Fruit fly (Drosophila melanogaster) whole organism, embryonic: ENCODE data around the gene Cpr30F.

Experiments used
- B-H2 ChIP-seq: fragments of 200-800 bp; sonication (Bioruptor generic); optimal IDR thresholded peaks from 2 replicates; lab custom pipeline; 2018; ENCODE audit warnings: missing biosample characterization, mild to moderate bottlenecking, missing genetic modification characterization
- CG10366 ChIP-seq: fragments of 200-800 bp; sonication (Bioruptor generic); IDR thresholded peaks from 2 replicates; pipeline ENCODE4 v1.3.6; 2022; ENCODE audit warnings: missing biosample characterization, missing genetic modification characterization
- CG10543 ChIP-seq: fragments of 200-800 bp; sonication (Bioruptor generic); optimal IDR thresholded peaks from 3 replicates; lab custom pipeline; 2017; ENCODE audit warnings: missing biosample characterization, mild to moderate bottlenecking, missing genetic modification characterization, moderate library complexity
- CG11560 ChIP-seq: fragments of 200-800 bp; sonication (Bioruptor generic); IDR thresholded peaks from 3 replicates; pipeline ENCODE4 v1.3.6; 2022; ENCODE audit warnings: missing biosample characterization, missing genetic modification characterization
- CG11695 ChIP-seq: fragments of 200-800 bp; sonication (Bioruptor generic); IDR thresholded peaks from 3 replicates; pipeline ENCODE4 v1.3.6; 2022; ENCODE audit warnings: missing biosample characterization, missing genetic modification characterization
- CG12769 ChIP-seq: fragments of 200-800 bp; sonication (Bioruptor generic); optimal IDR thresholded peaks from 2 replicates; lab custom pipeline; 2019; ENCODE audit warnings: missing biosample characterization, mild to moderate bottlenecking, missing genetic modification characterization, moderate library complexity
- CG13894 ChIP-seq: fragments of 200-800 bp; sonication (Bioruptor generic); optimal IDR thresholded peaks from 3 replicates; lab custom pipeline; 2018; ENCODE audit warnings: missing biosample characterization, mild to moderate bottlenecking, missing genetic modification characterization, moderate library complexity
- CG15479 ChIP-seq: fragments of 200-800 bp; sonication (Bioruptor generic); optimal IDR thresholded peaks from 3 replicates; lab custom pipeline; 2019; ENCODE audit warnings: missing biosample characterization, mild to moderate bottlenecking, missing genetic modification characterization, moderate library complexity
- CG15514 ChIP-seq: fragments of 200-800 bp; sonication (Bioruptor generic); optimal IDR thresholded peaks from 3 replicates; lab custom pipeline; 2017; ENCODE audit warnings: missing biosample characterization, missing genetic modification characterization, mild to moderate bottlenecking, moderate library complexity, missing genetic modification reagents
- CG18599 ChIP-seq: fragments of 200-800 bp; sonication (Bioruptor generic); optimal IDR thresholded peaks from 3 replicates; lab custom pipeline; 2017; ENCODE audit warnings: missing biosample characterization, missing genetic modification characterization, mild to moderate bottlenecking, moderate library complexity, missing genetic modification reagents
- CG32532 ChIP-seq: fragments of 200-800 bp; sonication (Bioruptor generic); IDR thresholded peaks from 2 replicates; pipeline ENCODE4 v1.3.6; 2022; ENCODE audit warnings: missing biosample characterization, missing genetic modification characterization
- CG34376 ChIP-seq: fragments of 200-800 bp; sonication (Bioruptor generic); optimal IDR thresholded peaks from 2 replicates; lab custom pipeline; 2018; ENCODE audit warnings: missing biosample characterization, mild to moderate bottlenecking, missing genetic modification characterization
- CG3995 ChIP-seq: fragments of 200-800 bp; sonication (Bioruptor generic); optimal IDR thresholded peaks from 3 replicates; lab custom pipeline; 2016; ENCODE audit warnings: missing biosample characterization, missing genetic modification characterization
- CG4617 ChIP-seq: fragments of 200-800 bp; sonication (Bioruptor generic); optimal IDR thresholded peaks from 3 replicates; lab custom pipeline; 2016; ENCODE audit warnings: missing biosample characterization, missing genetic modification characterization, borderline replicate concordance
- CG6175 ChIP-seq: fragments of 200-800 bp; sonication (Bioruptor generic); IDR thresholded peaks from 3 replicates; pipeline ENCODE4 v1.3.6; 2022; ENCODE audit warnings: missing biosample characterization, missing genetic modification characterization
- CG9932 ChIP-seq: fragments of 200-800 bp; sonication (Bioruptor generic); IDR thresholded peaks from 2 replicates; pipeline ENCODE4 v1.3.6; 2022; ENCODE audit warnings: missing biosample characterization, missing genetic modification characterization
- CrebB ChIP-seq: fragments of 200-800 bp; sonication (Bioruptor generic); optimal IDR thresholded peaks from 3 replicates; lab custom pipeline; 2018; ENCODE audit warnings: missing biosample characterization, mild to moderate bottlenecking, missing genetic modification characterization
- Dbx ChIP-seq: fragments of 200-800 bp; sonication (Bioruptor generic); IDR thresholded peaks from 3 replicates; pipeline ENCODE4 v1.3.6; 2022; ENCODE audit warnings: missing biosample characterization, missing genetic modification characterization
- Deaf1 ChIP-seq: fragments of 200-800 bp; optimal IDR thresholded peaks from 3 replicates; lab custom pipeline; 2019; ENCODE audit warnings: missing biosample characterization, mild to moderate bottlenecking, missing genetic modification characterization, moderate library complexity
- Dref ChIP-seq: fragments of 200-800 bp; sonication (Bioruptor generic); IDR thresholded peaks from 2 replicates; pipeline ENCODE4 v1.3.6; 2022; ENCODE audit warnings: missing biosample characterization, missing genetic modification characterization
- Drgx ChIP-seq: fragments of 200-800 bp; sonication (Bioruptor generic); IDR thresholded peaks from 2 replicates; pipeline ENCODE4 v1.3.6; 2022; ENCODE audit warnings: missing biosample characterization, missing genetic modification characterization
- Fer3 ChIP-seq: fragments of 200-800 bp; sonication (Bioruptor generic); optimal IDR thresholded peaks from 2 replicates; lab custom pipeline; 2018; ENCODE audit warnings: missing biosample characterization, mild to moderate bottlenecking, missing genetic modification characterization, moderate library complexity
- Gug ChIP-seq: fragments of 200-800 bp; sonication (Bioruptor generic); IDR thresholded peaks from 4 replicates; pipeline ENCODE4 v1.3.6; 2022; ENCODE audit warnings: missing biosample characterization, missing genetic modification characterization
- HmgZ ChIP-seq: fragments of 200-800 bp; sonication (Bioruptor generic); optimal IDR thresholded peaks from 2 replicates; lab custom pipeline; 2018; ENCODE audit warnings: missing biosample characterization, mild to moderate bottlenecking, missing genetic modification characterization
- Kr ChIP-seq: fragments of 200-800 bp; sonication (Bioruptor generic); optimal IDR thresholded peaks from 2 replicates; lab custom pipeline; 2017; ENCODE audit warnings: missing biosample characterization, mild to moderate bottlenecking, missing genetic modification characterization
- Mrtf ChIP-seq: fragments of 200-800 bp; sonication (Bioruptor generic); IDR thresholded peaks from 3 replicates; pipeline ENCODE4 v1.3.6; 2022; ENCODE audit warnings: missing biosample characterization, missing genetic modification characterization
- Opbp ChIP-seq: fragments of 200-800 bp; sonication (Bioruptor generic); IDR thresholded peaks from 3 replicates; pipeline ENCODE4 v1.3.6; 2022; ENCODE audit warnings: missing biosample characterization, missing genetic modification characterization; ENCODE audit not compliant: partially characterized antibody
- PHDP ChIP-seq: fragments of 200-800 bp; sonication (Bioruptor generic); optimal IDR thresholded peaks from 3 replicates; lab custom pipeline; 2018; ENCODE audit warnings: missing biosample characterization, mild to moderate bottlenecking, missing genetic modification characterization, moderate library complexity
- Sry-β ChIP-seq: fragments of 200-800 bp; sonication (Bioruptor generic); optimal IDR thresholded peaks from 2 replicates; lab custom pipeline; 2018; ENCODE audit warnings: missing biosample characterization, mild to moderate bottlenecking, missing genetic modification characterization, moderate library complexity
- ash1 ChIP-seq: fragments of 200-800 bp; sonication (Bioruptor generic); optimal IDR thresholded peaks from 2 replicates; lab custom pipeline; 2018; ENCODE audit warnings: missing biosample characterization, mild to moderate bottlenecking, missing genetic modification characterization
- az2 ChIP-seq: fragments of 200-800 bp; sonication (Bioruptor generic); optimal IDR thresholded peaks from 3 replicates; lab custom pipeline; 2016; ENCODE audit warnings: missing biosample characterization, missing genetic modification characterization
- caup ChIP-seq: fragments of 200-800 bp; sonication (Bioruptor generic); optimal IDR thresholded peaks from 3 replicates; lab custom pipeline; 2017; ENCODE audit warnings: missing biosample characterization, mild to moderate bottlenecking, missing genetic modification characterization, moderate library complexity; ENCODE audit not compliant: severe bottlenecking
- chinmo ChIP-seq: fragments of 200-800 bp; sonication (Bioruptor generic); IDR thresholded peaks from 4 replicates; pipeline ENCODE4 v1.3.6; 2022; ENCODE audit warnings: missing biosample characterization, missing genetic modification characterization; ENCODE audit not compliant: partially characterized antibody
- ci ChIP-seq: fragments of 200-800 bp; sonication (Bioruptor generic); IDR thresholded peaks from 3 replicates; pipeline ENCODE4 v1.3.6; 2022; ENCODE audit warnings: missing biosample characterization, missing genetic modification characterization
- cwo ChIP-seq: fragments of 200-800 bp; sonication (Bioruptor generic); optimal IDR thresholded peaks from 3 replicates; lab custom pipeline; 2017; ENCODE audit warnings: missing biosample characterization, missing genetic modification characterization, mild to moderate bottlenecking, moderate library complexity, missing genetic modification reagents
- ftz-f1 ChIP-seq: fragments of 200-800 bp; sonication (Bioruptor generic); optimal IDR thresholded peaks from 2 replicates; lab custom pipeline; 2016; ENCODE audit warnings: missing biosample characterization, missing genetic modification characterization
- grn ChIP-seq: fragments of 200-800 bp; sonication (Bioruptor generic); optimal IDR thresholded peaks from 3 replicates; lab custom pipeline; 2017; ENCODE audit warnings: missing biosample characterization, missing genetic modification characterization
- lab ChIP-seq: fragments of 200-800 bp; sonication (Bioruptor generic); optimal IDR thresholded peaks from 3 replicates; lab custom pipeline; 2017; ENCODE audit warnings: missing biosample characterization, missing genetic modification characterization, mild to moderate bottlenecking, moderate library complexity, missing genetic modification reagents
- lbe ChIP-seq: fragments of 200-800 bp; sonication (Bioruptor generic); optimal IDR thresholded peaks from 2 replicates; lab custom pipeline; 2016; ENCODE audit warnings: missing biosample characterization, mild to moderate bottlenecking, missing genetic modification characterization
- pb ChIP-seq: fragments of 200-800 bp; sonication (Bioruptor generic); optimal IDR thresholded peaks from 3 replicates; lab custom pipeline; 2016; ENCODE audit warnings: missing biosample characterization, missing genetic modification characterization
- pho ChIP-seq: fragments of 200-800 bp; sonication (Bioruptor generic); optimal IDR thresholded peaks from 2 replicates; lab custom pipeline; 2016; ENCODE audit warnings: missing biosample characterization, missing genetic modification characterization
- pzg ChIP-seq: fragments of 200-800 bp; sonication (Bioruptor generic); optimal IDR thresholded peaks from 3 replicates; lab custom pipeline; 2018; ENCODE audit warnings: missing biosample characterization, mild to moderate bottlenecking, missing genetic modification characterization, moderate library complexity
- rib ChIP-seq: fragments of 200-800 bp; sonication (Bioruptor generic); IDR thresholded peaks from 2 replicates; pipeline ENCODE4 v1.3.6; 2022; ENCODE audit warnings: missing biosample characterization, missing genetic modification characterization
- sens ChIP-seq: fragments of 200-800 bp; sonication (Bioruptor generic); peaks from one replicate; lab custom pipeline; 2016; ENCODE audit warnings: missing biosample characterization, missing genetic modification characterization
- so ChIP-seq: fragments of 200-800 bp; sonication (Bioruptor generic); IDR thresholded peaks from 3 replicates; pipeline ENCODE4 v1.3.6; 2022; ENCODE audit warnings: missing biosample characterization, missing genetic modification characterization
- z ChIP-seq: fragments of 200-800 bp; sonication (Bioruptor generic); IDR thresholded peaks from 3 replicates; pipeline ENCODE4 v1.3.6; 2022; ENCODE audit warnings: missing biosample characterization, missing genetic modification characterization

Gene Cpr30F

DNA sequence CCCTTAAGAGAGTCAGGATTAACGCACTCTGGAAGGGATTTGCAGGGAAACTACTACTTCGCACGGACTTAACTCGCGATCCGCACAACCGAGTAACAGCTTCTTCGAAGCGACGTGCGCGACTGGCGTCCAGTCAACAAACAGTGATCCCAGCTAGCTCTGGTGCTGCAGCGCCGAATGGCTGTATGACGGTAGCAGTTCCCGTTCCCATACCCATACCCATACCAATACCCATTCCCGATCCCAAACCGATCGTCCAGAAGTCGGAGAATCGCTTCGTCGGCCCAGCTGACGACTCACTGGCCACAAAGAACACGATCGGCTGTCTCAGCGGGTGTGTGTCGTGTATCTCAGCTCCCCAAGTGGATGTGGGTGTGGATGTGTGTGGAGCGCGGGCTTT is 14.3 kb upstream of the Cpr30F start, which contains the start of gene CG5853 (continued):
- TF ChIP-seq pho (GFP tag; lab: Kevin White, UChicago) (peak; percentile 7), CG11560 (no peak), caup (GFP tag; lab: Kevin White, UChicago) (peak; percentile 36), CG3995 (GFP tag; lab: Kevin White, UChicago) (peak; percentile 85), CG6175 (GFP tag; lab: Robert Waterston, UW) (peak; percentile 53; the same call in 1 of the 3 replicates), Kr (no peak), Drgx (GFP tag; lab: Robert Waterston, UW) (peak; percentile 36), Deaf1 (tag; lab: Kevin White, UChicago) (peak; percentile 97), CG13894 (tag; lab: Kevin White, UChicago) (peak; percentile 83), lbe (peak; percentile 49), Fer3 (tag; lab: Kevin White, UChicago) (peak; percentile 21), az2 (GFP tag; lab: Kevin White, UChicago) (no peak), grn (peak; percentile 10), B-H2 (GFP tag; lab: Kevin White, UChicago) (peak; percentile 63), Opbp (0 out of 3 replicates have a peak, but pooled peaks have one; percentile 7), CG4617 (GFP tag; lab: Kevin White, UChicago) (no peak), PHDP (tag; lab: Kevin White, UChicago) (peak; percentile 4), Mrtf (GFP tag; lab: Robert Waterston, UW) (0 out of 3 replicates have a peak, but pooled peaks have one; percentile 11), CG9932 (GFP tag; lab: Robert Waterston, UW) (0 out of 2 replicates have a peak, but pooled peaks have one; percentile 20), CG15479 (GFP tag; lab: Kevin White, UChicago) (no peak), rib (0 out of 2 replicates have a peak, but pooled peaks have one; percentile 45), CG34376 (GFP tag; lab: Kevin White, UChicago) (peak; percentile 63), so (GFP tag; lab: Robert Waterston, UW) (peak; percentile 19; the same call in 1 of the 3 replicates), HmgZ (tag; lab: Kevin White, UChicago) (peak; percentile 59), ci (peak; percentile 62), CG11695 (GFP tag; lab: Robert Waterston, UW) (0 out of 3 replicates have a peak, but pooled peaks have one; percentile 30), pb (peak; percentile 1), cwo (GFP tag; lab: Kevin White, UChicago) (peak; percentile 19), Dbx (GFP tag; lab: Robert Waterston, UW) (0 out of 3 replicates have a peak, but pooled peaks have one; percentile 39), CG15514 (GFP tag; lab: Kevin White, UChicago) (peak; percentile 25), Dref (peak; percentile 34; the same call in 1 of the 2 replicates), lab (GFP tag; lab: Kevin White, UChicago) (peak; percentile 70), CG10543 (GFP tag; lab: Kevin White, UChicago) (peak; percentile 78), CrebB (tag; lab: Kevin White, UChicago) (peak; percentile 0), chinmo (GFP tag; lab: Robert Waterston, UW) (peak; percentile 87; the same call in 3 of the 4 replicates), pzg (GFP tag; lab: Kevin White, UChicago) (peak; percentile 11), z (GFP tag; lab: Robert Waterston, UW) (0 out of 3 replicates have a peak, but pooled peaks have one; percentile 28), CG32532 (GFP tag; lab: Robert Waterston, UW) (peak; percentile 52; the same call in 1 of the 2 replicates), Gug (GFP tag; lab: Robert Waterston, UW) (no peak), CG18599 (GFP tag; lab: Kevin White, UChicago) (peak; percentile 43), ftz-f1 (peak; percentile 35), Sry-β (GFP tag; lab: Kevin White, UChicago) (no peak), sens (GFP tag; lab: Kevin White, UChicago) (peak; percentile 31), CG10366 (no peak), ash1 (peak; percentile 52), CG12769 (tag; lab: Kevin White, UChicago) (peak; percentile 99)
